Fruit fly (Drosophila melanogaster): ENCODE measurements around the gene Tspo.

Tspo gene

dm6 chr2L:574226-574625 is 14.8 kb downstream of the Tspo start, which contains the start of the genes Ipk2 and cold:
Gene Ipk2, minus strand, starts transcription at chr2L:574264.
Gene cold, plus strand, starts transcription at chr2L:574291.
- peak; percentile 92 for TF ChIP-seq sv (GFP tag; optimal IDR thresholded peaks at IDR 0.05)
- TF ChIP-seq CG32264 (GFP tag; optimal IDR thresholded peaks at IDR 0.05), result peak; percentile 62
- peak in 1 of 2 experiments; percentile 89 for TF ChIP-seq foxo (GFP tag; optimal IDR thresholded peaks at IDR 0.05)
- TF ChIP-seq Dfd (GFP tag; optimal IDR thresholded peaks at IDR 0.05), result no peak
- no peak for TF ChIP-seq tai (GFP tag; optimal IDR thresholded peaks at IDR 0.05)
- peak; percentile 84 for TF ChIP-seq Sp1 (GFP tag; optimal IDR thresholded peaks at IDR 0.05)
- no peak for TF ChIP-seq CrebA (GFP tag; optimal IDR thresholded peaks at IDR 0.05; ENCODE audit: borderline replicate concordance)
- TF ChIP-seq lola (GFP tag; optimal IDR thresholded peaks at IDR 0.05), result no peak
- no peak for TF ChIP-seq dmrt93B (GFP tag; optimal IDR thresholded peaks at IDR 0.05)
- TF ChIP-seq h (GFP tag; optimal IDR thresholded peaks at IDR 0.05), result peak; percentile 91
- TF ChIP-seq usp (GFP tag; optimal IDR thresholded peaks at IDR 0.05), result no peak
- TF ChIP-seq psq (GFP tag; optimal IDR thresholded peaks at IDR 0.05), result peak; percentile 73
- TF ChIP-seq rgr (GFP tag; optimal IDR thresholded peaks at IDR 0.05), result peak; percentile 88
- peak; percentile 89 for TF ChIP-seq fru (GFP tag; optimal IDR thresholded peaks at IDR 0.05)
- TF ChIP-seq Hr78 (GFP tag; optimal IDR thresholded peaks at IDR 0.05), result no peak
- TF ChIP-seq Mio (GFP tag; optimal IDR thresholded peaks at IDR 0.05), result peak; percentile 64
- TF ChIP-seq pan (optimal IDR thresholded peaks at IDR 0.05), result no peak
- peak; percentile 87 for TF ChIP-seq br (GFP tag; optimal IDR thresholded peaks at IDR 0.05)
- peak; percentile 99 for TF ChIP-seq Myc (optimal IDR thresholded peaks at IDR 0.05)
- TF ChIP-seq ey (GFP tag; optimal IDR thresholded peaks at IDR 0.05), result peak; percentile 78
- TF ChIP-seq HLH106 (tag; optimal IDR thresholded peaks at IDR 0.05), result peak; percentile 87
- TF ChIP-seq Vsx2 (GFP tag; optimal IDR thresholded peaks at IDR 0.05; ENCODE audit: partially characterized antibody), result no peak
- peak; percentile 94 for TF ChIP-seq woc (GFP tag; optimal IDR thresholded peaks at IDR 0.05)
- TF ChIP-seq GATAd (GFP tag; optimal IDR thresholded peaks at IDR 0.05), result no peak
- no peak for TF ChIP-seq N (GFP tag; optimal IDR thresholded peaks at IDR 0.05)
- no peak for TF ChIP-seq dsf (GFP tag; optimal IDR thresholded peaks at IDR 0.05; ENCODE audit: borderline replicate concordance)
- no peak for TF ChIP-seq Rel (GFP tag; optimal IDR thresholded peaks at IDR 0.05)
- peak; percentile 75 for TF ChIP-seq Rel (tag; optimal IDR thresholded peaks at IDR 0.05)
- peak; percentile 81 for TF ChIP-seq OdsH (GFP tag; optimal IDR thresholded peaks at IDR 0.05)
- no peak for TF ChIP-seq Hnf4 (GFP tag; optimal IDR thresholded peaks at IDR 0.05)
- no peak for TF ChIP-seq Abd-B (GFP tag; optimal IDR thresholded peaks at IDR 0.05)
- peak; percentile 80 for TF ChIP-seq CG9705 (GFP tag; optimal IDR thresholded peaks at IDR 0.05)
- TF ChIP-seq Dif (GFP tag; optimal IDR thresholded peaks at IDR 0.05; ENCODE audit: partially characterized antibody), result no peak
- TF ChIP-seq Jra (GFP tag; optimal IDR thresholded peaks at IDR 0.05), result no peak
- TF ChIP-seq brk (GFP tag; optimal IDR thresholded peaks at IDR 0.05), result no peak
- TF ChIP-seq sage (GFP tag; optimal IDR thresholded peaks at IDR 0.05), result no peak
- no peak for TF ChIP-seq jim (GFP tag; optimal IDR thresholded peaks at IDR 0.05)
- TF ChIP-seq Hr83 (GFP tag; optimal IDR thresholded peaks at IDR 0.05; ENCODE audit: poor library complexity, severe bottlenecking), result peak; percentile 69
- TF ChIP-seq dl (GFP tag; optimal IDR thresholded peaks at IDR 0.05; ENCODE audit: insufficient read depth in 1 of 2, partially characterized antibody in 2 of 2), result no peak

- TF ChIP-seq lola (GFP tag; optimal IDR thresholded peaks at IDR 0.05) (no peak), rgr (GFP tag; optimal IDR thresholded peaks at IDR 0.05) (no peak), dmrt93B (GFP tag; optimal IDR thresholded peaks at IDR 0.05) (no peak), Myc (optimal IDR thresholded peaks at IDR 0.05) (peak; percentile 73)
Observed at dm6 chr2L:576559-577184, 17.3 kb downstream of the Tspo start, which contains the start of gene Ptth. Gene Ptth, minus strand, starts transcription at chr2L:576896.

- TF ChIP-seq tai (GFP tag; optimal IDR thresholded peaks at IDR 0.05) (no peak), CrebA (GFP tag; optimal IDR thresholded peaks at IDR 0.05; ENCODE audit: borderline replicate concordance) (no peak), OdsH (GFP tag; optimal IDR thresholded peaks at IDR 0.05) (no peak), Jra (GFP tag; optimal IDR thresholded peaks at IDR 0.05) (no peak), Abd-B (GFP tag; optimal IDR thresholded peaks at IDR 0.05) (no peak), jim (GFP tag; optimal IDR thresholded peaks at IDR 0.05) (no peak), CG9705 (GFP tag; optimal IDR thresholded peaks at IDR 0.05) (no peak)
Observed at dm6 chr2L:577186-577585, 17.8 kb downstream of the Tspo start, which contains the start of gene Pph13. Gene Pph13, plus strand, starts transcription at chr2L:577486.
